Worm (Caenorhabditis elegans): Measurements from ENCODE around the gene B0222.15.

DNA sequence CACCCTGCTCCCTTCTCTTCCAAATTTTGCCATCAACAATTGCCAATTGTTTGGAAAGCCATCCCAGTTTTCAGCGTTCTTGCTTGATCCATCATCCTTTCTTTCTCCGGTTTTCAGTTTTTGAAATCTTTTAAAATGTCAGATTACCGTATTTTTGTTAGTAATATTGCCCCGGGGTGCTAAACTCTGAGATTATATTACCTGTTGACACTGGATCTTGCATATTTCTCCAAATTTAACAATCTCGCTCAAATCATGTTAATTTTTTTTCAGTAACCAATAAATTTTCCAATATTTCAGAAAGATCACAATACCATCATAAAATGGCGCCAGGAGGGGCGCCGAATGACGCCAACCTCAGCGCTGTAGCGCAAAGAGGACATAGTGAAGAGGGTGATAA lies 44.1 kb downstream of the B0222.15 start, which contains the start of gene F21C10.7:
- TF ChIP-seq pqm-1 (tag; optimal IDR thresholded peaks at IDR 0.05) (no peak), fos-1 (tag; optimal IDR thresholded peaks at IDR 0.05) (no peak), ZK546.5 (tag; optimal IDR thresholded peaks at IDR 0.05) (no peak), nhr-28 (tag; optimal IDR thresholded peaks at IDR 0.05) (no peak), lin-38 (GFP tag; IDR thresholded peaks at IDR 0.05) (no peak), vab-7 (GFP tag; IDR thresholded peaks at IDR 0.05) (no peak), lin-13 (GFP tag; optimal IDR thresholded peaks at IDR 0.05) (no peak), zfp-2 (tag; optimal IDR thresholded peaks at IDR 0.05) (no peak), nhr-25 (tag; optimal IDR thresholded peaks at IDR 0.05; ENCODE audit: borderline replicate concordance, insufficient read depth) (no peak), ama-1 (optimal IDR thresholded peaks at IDR 0.05) (no peak)

Measured in whole organism, L4 larva.